Worm (Caenorhabditis elegans) whole organism, young adult: ENCODE data around the gene B0228.6.

ENCODE experiments used
- C17E4.6 ChIP-seq: fragments of 200-800 bp; sonication (Bioruptor generic); IDR thresholded peaks from 2 replicates; pipeline ENCODE4 v1.3.6; 2022; ENCODE audit warnings: missing genetic modification reagents, missing genetic modification characterization, missing compliant biosample characterization
- D2030.7 ChIP-seq: fragments of 200-800 bp; sonication (Bioruptor generic); IDR thresholded peaks from 2 replicates; pipeline ENCODE4 v1.3.6; 2022; ENCODE audit warnings: missing genetic modification reagents, missing genetic modification characterization, missing compliant biosample characterization
- F22D6.2 ChIP-seq: sonication (generic microtip); optimal IDR thresholded peaks from 2 replicates; lab custom pipeline; 2016; ENCODE audit warnings: mild to moderate bottlenecking, missing genetic modification characterization, missing compliant biosample characterization
- F23B12.7 ChIP-seq: sonication (generic microtip); optimal IDR thresholded peaks from 2 replicates; lab custom pipeline; 2017; ENCODE audit warnings: missing genetic modification characterization, mild to moderate bottlenecking, missing compliant biosample characterization, antibody characterized with exemption, moderate library complexity; ENCODE audit not compliant: insufficient read depth
- F33H1.4 ChIP-seq: fragments of 200-800 bp; sonication (Bioruptor generic); IDR thresholded peaks from 2 replicates; pipeline ENCODE4 v1.3.6; 2022; ENCODE audit warnings: missing genetic modification reagents, missing genetic modification characterization, missing compliant biosample characterization
- F37B4.10 ChIP-seq: fragments of 200-800 bp; sonication (Bioruptor generic); IDR thresholded peaks from 2 replicates; pipeline ENCODE4 v1.3.6; 2022; ENCODE audit warnings: missing genetic modification characterization, missing compliant biosample characterization
- F49E8.2 ChIP-seq: sonication (generic microtip); optimal IDR thresholded peaks from 3 replicates; lab custom pipeline; 2017; ENCODE audit warnings: missing genetic modification characterization, mild to moderate bottlenecking, missing compliant biosample characterization, antibody characterized with exemption, moderate library complexity; ENCODE audit not compliant: insufficient read depth
- K12H6.12 ChIP-seq: fragments of 200-800 bp; sonication (Bioruptor generic); optimal IDR thresholded peaks from 2 replicates; lab custom pipeline; 2018; ENCODE audit warnings: mild to moderate bottlenecking, missing genetic modification characterization, missing compliant biosample characterization
- T07F8.4 ChIP-seq: sonication (generic microtip); optimal IDR thresholded peaks from 2 replicates; lab custom pipeline; 2016; ENCODE audit warnings: mild to moderate bottlenecking, missing genetic modification characterization, moderate library complexity, missing compliant biosample characterization
- T26A5.8 ChIP-seq: sonication (generic microtip); optimal IDR thresholded peaks from 2 replicates; lab custom pipeline; 2016; ENCODE audit warnings: missing genetic modification characterization, missing compliant biosample characterization
- Y53F4B.3 ChIP-seq: fragments of 200-800 bp; sonication (Bioruptor generic); IDR thresholded peaks from 2 replicates; pipeline ENCODE4 v1.3.6; 2022; ENCODE audit warnings: missing genetic modification reagents, missing genetic modification characterization, missing compliant biosample characterization
- Y56A3A.18 ChIP-seq: fragments of 200-800 bp; sonication (Bioruptor generic); IDR thresholded peaks from 2 replicates; pipeline ENCODE4 v1.3.6; 2022; ENCODE audit warnings: missing genetic modification reagents, missing genetic modification characterization, missing compliant biosample characterization
- aptf-3 ChIP-seq: fragments of 200-800 bp; sonication (Bioruptor generic); IDR thresholded peaks from 2 replicates; pipeline ENCODE4 v1.3.6; 2022; ENCODE audit warnings: missing genetic modification characterization, missing compliant biosample characterization
- atf-7 ChIP-seq: sonication (generic microtip); optimal IDR thresholded peaks from 2 replicates; lab custom pipeline; 2017; ENCODE audit warnings: mild to moderate bottlenecking, missing genetic modification characterization, missing compliant biosample characterization
- attf-3 ChIP-seq: fragments of 200-800 bp; sonication (Bioruptor generic); conservative IDR thresholded peaks from 2 replicates; pipeline ENCODE4 v1.3.6; 2022; ENCODE audit warnings: missing genetic modification reagents, missing genetic modification characterization, missing compliant biosample characterization
- bed-1 ChIP-seq: fragments of 200-800 bp; sonication (Bioruptor generic); IDR thresholded peaks from 2 replicates; pipeline ENCODE4 v1.3.6; 2022; ENCODE audit warnings: missing genetic modification reagents, missing genetic modification characterization, missing compliant biosample characterization
- cebp-1 ChIP-seq, 2 experiments: fragments of 200-800 bp in 1 of 2; sonication (Bioruptor generic) in 1 of 2; sonication (generic microtip) in 1 of 2; IDR thresholded peaks in 1 of 2; optimal IDR thresholded peaks in 1 of 2; 2 replicates each; pipeline versions ENCODE4 v1.3.6 to Lab custom; 2017 to 2022; ENCODE audit warnings: missing compliant biosample characterization in 2 of 2, missing genetic modification characterization in 2 of 2, mild to moderate bottlenecking in 1 of 2, missing genetic modification reagents in 1 of 2, moderate library complexity in 1 of 2
- ceh-40 ChIP-seq: fragments of 200-800 bp; sonication (Bioruptor generic); IDR thresholded peaks from 2 replicates; pipeline ENCODE4 v1.3.6; 2022; ENCODE audit warnings: missing genetic modification characterization, missing compliant biosample characterization
- ceh-91 ChIP-seq: fragments of 200-800 bp; sonication (Bioruptor generic); IDR thresholded peaks from 2 replicates; pipeline ENCODE4 v1.3.6; 2022; ENCODE audit warnings: missing genetic modification reagents, missing genetic modification characterization, missing compliant biosample characterization
- dpff-1 ChIP-seq: sonication (generic microtip); optimal IDR thresholded peaks from 2 replicates; lab custom pipeline; 2017; ENCODE audit warnings: mild to moderate bottlenecking, missing genetic modification characterization, missing compliant biosample characterization
- dpl-1 ChIP-seq: fragments of 150-350 bp; optimal IDR thresholded peaks from 2 replicates; lab custom pipeline; 2014; ENCODE audit warnings: missing biosample characterization, missing genetic modification reagents, missing genetic modification characterization
- efl-1 ChIP-seq: fragments of 150-350 bp; optimal IDR thresholded peaks from 2 replicates; lab custom pipeline; 2014; ENCODE audit warnings: missing biosample characterization, missing genetic modification reagents, missing genetic modification characterization
- egl-44 ChIP-seq: fragments of 200-800 bp; sonication (Bioruptor generic); IDR thresholded peaks from 2 replicates; pipeline ENCODE4 v1.3.6; 2022; ENCODE audit warnings: missing genetic modification reagents, missing genetic modification characterization, missing compliant biosample characterization
- ekl-4 ChIP-seq: fragments of 200-800 bp; sonication (Bioruptor generic); IDR thresholded peaks from 2 replicates; pipeline ENCODE4 v1.3.6; 2022; ENCODE audit warnings: missing genetic modification reagents, missing genetic modification characterization, missing compliant biosample characterization
- ets-4 ChIP-seq: fragments of 200-800 bp; sonication (Bioruptor generic); optimal IDR thresholded peaks from 2 replicates; lab custom pipeline; 2018; ENCODE audit warnings: mild to moderate bottlenecking, missing genetic modification characterization, missing compliant biosample characterization
- him-1 ChIP-seq: sonication (generic microtip); optimal IDR thresholded peaks from 2 replicates; lab custom pipeline; 2016; ENCODE audit warnings: missing genotype, missing genetic modification reagents, missing genetic modification characterization, missing compliant biosample characterization
- hlh-12 ChIP-seq: sonication (generic microtip); optimal IDR thresholded peaks from 2 replicates; lab custom pipeline; 2016; ENCODE audit warnings: missing genetic modification characterization, missing compliant biosample characterization
- hmg-1.2 ChIP-seq: fragments of 200-800 bp; sonication (Bioruptor generic); IDR thresholded peaks from 2 replicates; pipeline ENCODE4 v1.3.6; 2022; ENCODE audit warnings: missing genetic modification reagents, missing genetic modification characterization, missing compliant biosample characterization
- let-607 ChIP-seq, 2 experiments: fragments of 200-800 bp in 1 of 2; sonication (Bioruptor generic) in 1 of 2; sonication (generic microtip) in 1 of 2; optimal IDR thresholded peaks; 2 replicates each; lab custom pipeline; 2016 to 2018; ENCODE audit warnings: mild to moderate bottlenecking in 2 of 2, missing compliant biosample characterization in 2 of 2, missing genetic modification characterization in 2 of 2, moderate library complexity in 2 of 2, missing genotype in 1 of 2
- lin-54 ChIP-seq: fragments of 200-800 bp; sonication (Bioruptor generic); optimal IDR thresholded peaks from 2 replicates; lab custom pipeline; 2018; ENCODE audit warnings: mild to moderate bottlenecking, missing genetic modification characterization, missing compliant biosample characterization
- lir-1 ChIP-seq: fragments of 200-800 bp; sonication (Bioruptor generic); conservative IDR thresholded peaks from 2 replicates; pipeline ENCODE4 v1.3.6; 2022; ENCODE audit warnings: missing genetic modification reagents, missing genetic modification characterization, missing compliant biosample characterization
- madf-3 ChIP-seq: fragments of 200-800 bp; sonication (Bioruptor generic); IDR thresholded peaks from 2 replicates; pipeline ENCODE4 v1.3.6; 2022; ENCODE audit warnings: missing genetic modification reagents, missing genetic modification characterization, missing compliant biosample characterization
- madf-6 ChIP-seq: fragments of 200-800 bp; sonication (Bioruptor generic); IDR thresholded peaks from 2 replicates; pipeline ENCODE4 v1.3.6; 2022; ENCODE audit warnings: missing genetic modification reagents, missing genetic modification characterization, missing compliant biosample characterization
- madf-8 ChIP-seq: fragments of 200-800 bp; sonication (Bioruptor generic); conservative IDR thresholded peaks from 2 replicates; pipeline ENCODE4 v1.3.6; 2022; ENCODE audit warnings: missing genetic modification reagents, missing genetic modification characterization, missing compliant biosample characterization
- mcd-1 ChIP-seq: fragments of 200-800 bp; sonication (Bioruptor generic); IDR thresholded peaks from 2 replicates; pipeline ENCODE4 v1.3.6; 2022; ENCODE audit warnings: missing genetic modification reagents, missing genetic modification characterization, missing compliant biosample characterization
- mes-4 ChIP-seq: sonication (generic microtip); optimal IDR thresholded peaks from 2 replicates; lab custom pipeline; 2016; ENCODE audit warnings: missing genotype, missing genetic modification characterization, missing compliant biosample characterization
- nfyb-1 ChIP-seq: fragments of 200-800 bp; sonication (Bioruptor generic); IDR thresholded peaks from 2 replicates; pipeline ENCODE4 v1.3.6; 2022; ENCODE audit warnings: missing genetic modification reagents, missing genetic modification characterization, missing compliant biosample characterization
- nhr-120 ChIP-seq: fragments of 200-800 bp; sonication (Bioruptor generic); IDR thresholded peaks from 2 replicates; pipeline ENCODE4 v1.3.6; 2022; ENCODE audit warnings: missing genetic modification characterization, missing compliant biosample characterization
- nhr-27 ChIP-seq: fragments of 200-800 bp; sonication (Bioruptor generic); optimal IDR thresholded peaks from 2 replicates; lab custom pipeline; 2018; ENCODE audit warnings: mild to moderate bottlenecking, missing genetic modification characterization, moderate library complexity, missing compliant biosample characterization
- rec-8 ChIP-seq, 2 experiments: sonication (generic microtip); optimal IDR thresholded peaks; 2 replicates each; lab custom pipeline; 2016; ENCODE audit warnings: mild to moderate bottlenecking in 2 of 2, missing genetic modification characterization in 2 of 2, missing genetic modification reagents in 2 of 2, missing genotype in 2 of 2, missing biosample characterization in 1 of 2, missing compliant biosample characterization in 1 of 2, moderate library complexity in 1 of 2
- repo-1 ChIP-seq: sonication (generic microtip); optimal IDR thresholded peaks from 2 replicates; lab custom pipeline; 2017; ENCODE audit warnings: mild to moderate bottlenecking, missing genetic modification characterization, missing compliant biosample characterization
- unc-62 ChIP-seq: fragments of 150-350 bp; optimal IDR thresholded peaks from 2 replicates; lab custom pipeline; 2014; ENCODE audit warnings: missing biosample characterization, missing genetic modification reagents, missing genetic modification characterization
- ztf-22 ChIP-seq: fragments of 200-800 bp; sonication (Bioruptor generic); optimal IDR thresholded peaks from 2 replicates; lab custom pipeline; 2018; ENCODE audit warnings: mild to moderate bottlenecking, missing genetic modification characterization, moderate library complexity, missing compliant biosample characterization
- ztf-28 ChIP-seq: fragments of 200-800 bp; sonication (Bioruptor generic); IDR thresholded peaks from 2 replicates; pipeline ENCODE4 v1.3.6; 2022; ENCODE audit warnings: missing genetic modification reagents, missing genetic modification characterization, missing compliant biosample characterization

Gene B0228.6

ce11 chrII:7789605-7790004 lies 34.6 kb upstream of the B0228.6 start:
- TF ChIP-seq attf-3 (GFP tag; lab: Robert Waterston, UW) (no peak), C17E4.6 (GFP tag; lab: Robert Waterston, UW) (no peak), rec-8 (tag; optimal IDR thresholded peaks at IDR 0.05; lab: Kevin White, UChicago) (no peak), mes-4 (tag; lab: Kevin White, UChicago) (no peak), lir-1 (no peak), Y53F4B.3 (GFP tag; lab: Robert Waterston, UW) (no peak), F22D6.2 (tag; lab: Kevin White, UChicago) (no peak), ztf-22 (GFP tag; lab: Kevin White, UChicago) (no peak), aptf-3 (GFP tag; lab: Robert Waterston, UW) (no peak), F37B4.10 (GFP tag; lab: Robert Waterston, UW) (no peak), cebp-1 (GFP tag; IDR thresholded peaks at IDR 0.05; lab: Robert Waterston, UW) (no peak), cebp-1 (tag; optimal IDR thresholded peaks at IDR 0.05; lab: Kevin White, UChicago) (no peak), hmg-1.2 (GFP tag; lab: Robert Waterston, UW) (no peak), ceh-40 (GFP tag; lab: Robert Waterston, UW) (no peak), dpff-1 (tag; lab: Kevin White, UChicago) (no peak), repo-1 (tag; lab: Kevin White, UChicago) (no peak), let-607 (tag; optimal IDR thresholded peaks at IDR 0.05; lab: Kevin White, UChicago) (no peak), ekl-4 (no peak), nfyb-1 (GFP tag; lab: Robert Waterston, UW) (no peak), ceh-91 (GFP tag; lab: Robert Waterston, UW) (no peak), ets-4 (no peak)

- peak; percentile 9 for TF ChIP-seq him-1 (tag; lab: Kevin White, UChicago)
- TF ChIP-seq madf-6 (GFP tag; lab: Robert Waterston, UW), result peak; percentile 42; the same call in 1 of the 2 replicates
- no peak for TF ChIP-seq madf-3
- no peak for TF ChIP-seq nfyb-1 (GFP tag; lab: Robert Waterston, UW)
- peak; percentile 13; the same call in 1 of the 2 replicates for TF ChIP-seq madf-8 (GFP tag; lab: Robert Waterston, UW)
- TF ChIP-seq nhr-120 (GFP tag; lab: Robert Waterston, UW), result no peak
- peak; percentile 11 for TF ChIP-seq lin-54
- TF ChIP-seq D2030.7 (GFP tag; lab: Robert Waterston, UW), result no peak; the same call in 1 of the 2 replicates
- TF ChIP-seq T07F8.4 (tag; lab: Kevin White, UChicago), result no peak
- peak; percentile 27 for TF ChIP-seq dpl-1
- peak; percentile 63 for TF ChIP-seq efl-1 (GFP tag; lab: Kevin White, UChicago)
- 0 out of 2 replicates have a peak, but pooled peaks have one; percentile 12 for TF ChIP-seq ceh-91 (GFP tag; lab: Robert Waterston, UW)
- no peak for TF ChIP-seq bed-1 (GFP tag; lab: Robert Waterston, UW)
- TF ChIP-seq F33H1.4 (GFP tag; lab: Robert Waterston, UW), result no peak
- TF ChIP-seq nhr-27 (tag; lab: Kevin White, UChicago), result no peak
- TF ChIP-seq ztf-28 (GFP tag; lab: Robert Waterston, UW), result no peak
Measured at ce11 chrII:7783467-7783959, 28.5 kb upstream of the B0228.6 start, which contains the start of gene skr-17. Gene skr-17, plus strand, starts transcription at chrII:7783517.

ce11 chrII:7781102-7781616 lies 26.2 kb upstream of the B0228.6 start, which contains the start of the genes snpc-1.1 and spdl-1:
Gene snpc-1.1, minus strand, starts transcription at chrII:7781301.
Gene spdl-1, plus strand, starts transcription at chrII:7781566.
- TF ChIP-seq unc-62 (GFP tag; lab: Kevin White, UChicago) (no peak), atf-7 (tag; lab: Kevin White, UChicago) (no peak), K12H6.12 (tag; lab: Kevin White, UChicago) (no peak), F23B12.7 (peak; percentile 36), T26A5.8 (tag; lab: Kevin White, UChicago) (no peak), F49E8.2 (no peak), rec-8 (tag; optimal IDR thresholded peaks at IDR 0.05; lab: Kevin White, UChicago) (no peak), efl-1 (GFP tag; lab: Kevin White, UChicago) (peak; percentile 88), egl-44 (GFP tag; lab: Robert Waterston, UW) (no peak), mcd-1 (GFP tag; lab: Robert Waterston, UW) (peak; percentile 79), madf-6 (GFP tag; lab: Robert Waterston, UW) (peak; percentile 46; the same call in 1 of the 2 replicates), repo-1 (tag; lab: Kevin White, UChicago) (no peak), hlh-12 (tag; lab: Kevin White, UChicago) (no peak), madf-8 (GFP tag; lab: Robert Waterston, UW) (0 out of 2 replicates have a peak, but pooled peaks have one; percentile 41), Y56A3A.18 (GFP tag; lab: Robert Waterston, UW) (no peak)
